Worm (Caenorhabditis elegans): ENCODE results near the gene T23F2.4.

T23F2.4 gene

ce11 chrX:5475164-5475576 is 39.7 kb downstream of the T23F2.4 start:
- TF ChIP-seq fkh-8 (tag; optimal IDR thresholded peaks at IDR 0.05) (peak; percentile 59), jun-1 (tag; optimal IDR thresholded peaks at IDR 0.05) (peak; percentile 60), unc-86 (tag; optimal IDR thresholded peaks at IDR 0.05) (no peak), lin-13 (GFP tag; optimal IDR thresholded peaks at IDR 0.05) (no peak), elt-3 (tag; optimal IDR thresholded peaks at IDR 0.05) (peak in 5 of 6 experiments; percentile 18 to 67 (median 52)), sup-37 (GFP tag; optimal IDR thresholded peaks at IDR 0.05) (no peak), lin-39 (tag; optimal IDR thresholded peaks at IDR 0.05) (no peak), nhr-47 (tag; optimal IDR thresholded peaks at IDR 0.05) (peak; percentile 50), mdl-1 (tag; optimal IDR thresholded peaks at IDR 0.05) (peak in 1 of 2 experiments; percentile 82), grh-1 (GFP tag; IDR thresholded peaks at IDR 0.05) (no peak), elt-2 (tag; optimal IDR thresholded peaks at IDR 0.05) (no peak), egl-27 (tag; optimal IDR thresholded peaks at IDR 0.05) (peak in 1 of 2 experiments; percentile 84), egl-13 (tag; optimal IDR thresholded peaks at IDR 0.05) (no peak), lir-3 (tag; optimal IDR thresholded peaks at IDR 0.05; ENCODE audit: poor library complexity) (no peak), mep-1 (tag; optimal IDR thresholded peaks at IDR 0.05) (peak; percentile 64), C04F5.9 (tag; optimal IDR thresholded peaks at IDR 0.05) (no peak), efl-3 (GFP tag; optimal IDR thresholded peaks at IDR 0.05) (no peak), hlh-4 (tag; optimal IDR thresholded peaks at IDR 0.05) (no peak), fkh-4 (tag; optimal IDR thresholded peaks at IDR 0.05; ENCODE audit: borderline replicate concordance) (no peak), lin-35 (GFP tag; optimal IDR thresholded peaks at IDR 0.05) (peak; percentile 41 to 69), skn-1 (tag; optimal IDR thresholded peaks at IDR 0.05) (peak; percentile 69), fkh-10 (GFP tag; optimal IDR thresholded peaks at IDR 0.05) (no peak), nhr-28 (tag; optimal IDR thresholded peaks at IDR 0.05) (no peak), sox-4 (tag; optimal IDR thresholded peaks at IDR 0.05) (no peak), nhr-90 (tag; optimal IDR thresholded peaks at IDR 0.05; ENCODE audit: poor library complexity) (peak; percentile 64), nhr-85 (tag) (peak; percentile 94), nhr-20 (tag; optimal IDR thresholded peaks at IDR 0.05) (peak; percentile 84), tbx-2 (tag; optimal IDR thresholded peaks at IDR 0.05) (peak; percentile 72), ceh-90 (tag; optimal IDR thresholded peaks at IDR 0.05) (no peak), ceh-82 (tag; optimal IDR thresholded peaks at IDR 0.05) (peak in 1 of 3 experiments; percentile 45), ceh-88 (GFP tag; IDR thresholded peaks at IDR 0.05) (no peak), nhr-71 (tag; optimal IDR thresholded peaks at IDR 0.05) (peak; percentile 81), irx-1 (tag; optimal IDR thresholded peaks at IDR 0.05) (peak; percentile 31), fos-1 (tag; optimal IDR thresholded peaks at IDR 0.05) (no peak), swsn-7 (tag; optimal IDR thresholded peaks at IDR 0.05) (peak; percentile 52), zip-4 (GFP tag; optimal IDR thresholded peaks at IDR 0.05) (no peak), rnt-1 (tag; optimal IDR thresholded peaks at IDR 0.05) (peak; percentile 72), aha-1 (tag; optimal IDR thresholded peaks at IDR 0.05) (no peak), unc-98 (GFP tag; IDR thresholded peaks at IDR 0.05) (no peak), dsc-1 (tag; optimal IDR thresholded peaks at IDR 0.05) (no peak), C16A3.4 (tag; optimal IDR thresholded peaks at IDR 0.05) (peak; percentile 65), snu-23 (GFP tag; optimal IDR thresholded peaks at IDR 0.05) (peak; percentile 87), hlh-17 (GFP tag; optimal IDR thresholded peaks at IDR 0.05; ENCODE audit: borderline replicate concordance) (no peak), dpl-1 (GFP tag; optimal IDR thresholded peaks at IDR 0.05) (peak in 1 of 3 experiments; percentile 15), sptf-1 (tag; optimal IDR thresholded peaks at IDR 0.05) (no peak), nhr-19 (GFP tag; conservative IDR thresholded peaks at IDR 0.05) (peak; percentile 65), lsy-2 (tag; optimal IDR thresholded peaks at IDR 0.05) (peak; percentile 35 to 72), pqm-1 (tag; optimal IDR thresholded peaks at IDR 0.05) (no peak), nhr-12 (tag; optimal IDR thresholded peaks at IDR 0.05) (no peak), unc-62 (GFP tag; optimal IDR thresholded peaks at IDR 0.05) (no peak), isw-1 (GFP tag; IDR thresholded peaks at IDR 0.05) (no peak), vab-15 (tag; optimal IDR thresholded peaks at IDR 0.05) (no peak), ets-5 (GFP tag; IDR thresholded peaks at IDR 0.05) (no peak)

All from whole organism, L1 larva.